Worm (Caenorhabditis elegans) whole organism, young adult: ENCODE results near the gene snt-3.

Source experiments
- C06A6.2 ChIP-seq: fragments of 200-800 bp; sonication (Bioruptor generic); conservative IDR thresholded peaks from 2 replicates; pipeline ENCODE4 v1.3.6; 2022; ENCODE audit warnings: missing genetic modification characterization, missing compliant biosample characterization
- akir-1 ChIP-seq: fragments of 200-800 bp; sonication (Bioruptor generic); optimal IDR thresholded peaks from 2 replicates; lab custom pipeline; 2018; ENCODE audit warnings: mild to moderate bottlenecking, missing genetic modification characterization, moderate library complexity, missing compliant biosample characterization
- ama-1 ChIP-seq, 3 experiments: fragments of 150-350 bp in 1 of 3; sonication (generic microtip) in 2 of 3; optimal IDR thresholded peaks; 2 replicates each; lab custom pipeline; 2014 to 2018; ENCODE audit warnings: missing biosample characterization in 2 of 3, missing genetic modification characterization in 2 of 3, missing genetic modification reagents in 2 of 3
- atf-7 ChIP-seq: sonication (generic microtip); optimal IDR thresholded peaks from 2 replicates; lab custom pipeline; 2017; ENCODE audit warnings: mild to moderate bottlenecking, missing genetic modification characterization, missing compliant biosample characterization
- athp-1 ChIP-seq: sonication (generic microtip); optimal IDR thresholded peaks from 2 replicates; lab custom pipeline; 2017; ENCODE audit warnings: mild to moderate bottlenecking, missing genetic modification characterization, missing compliant biosample characterization
- attf-3 ChIP-seq: fragments of 200-800 bp; sonication (Bioruptor generic); conservative IDR thresholded peaks from 2 replicates; pipeline ENCODE4 v1.3.6; 2022; ENCODE audit warnings: missing genetic modification reagents, missing genetic modification characterization, missing compliant biosample characterization
- efl-1 ChIP-seq: fragments of 150-350 bp; optimal IDR thresholded peaks from 2 replicates; lab custom pipeline; 2014; ENCODE audit warnings: missing biosample characterization, missing genetic modification reagents, missing genetic modification characterization
- hsf-1 ChIP-seq: fragments of 200-800 bp; sonication (Bioruptor generic); IDR thresholded peaks from 2 replicates; pipeline ENCODE4 v1.3.6; 2022; ENCODE audit warnings: missing genetic modification reagents, missing genetic modification characterization, missing compliant biosample characterization
- lin-35 ChIP-seq, 3 experiments: fragments of 150-350 bp in 2 of 3; sonication (generic microtip) in 1 of 3; optimal IDR thresholded peaks; 2 replicates each; lab custom pipeline; 2014 to 2018; ENCODE audit warnings: missing biosample characterization in 3 of 3, missing genetic modification characterization in 3 of 3, missing genetic modification reagents in 3 of 3
- nfya-1 ChIP-seq: sonication (generic microtip); optimal IDR thresholded peaks from 2 replicates; lab custom pipeline; 2017; ENCODE audit warnings: antibody characterized with exemption, missing compliant biosample characterization, missing genetic modification characterization, borderline replicate concordance; ENCODE audit not compliant: insufficient read depth
- pha-4 ChIP-seq: fragments of 150-350 bp; sonication (generic microtip); optimal IDR thresholded peaks from 2 replicates; lab custom pipeline; 2014; ENCODE audit warnings: missing biosample characterization, missing genetic modification reagents, missing genetic modification characterization

DNA sequence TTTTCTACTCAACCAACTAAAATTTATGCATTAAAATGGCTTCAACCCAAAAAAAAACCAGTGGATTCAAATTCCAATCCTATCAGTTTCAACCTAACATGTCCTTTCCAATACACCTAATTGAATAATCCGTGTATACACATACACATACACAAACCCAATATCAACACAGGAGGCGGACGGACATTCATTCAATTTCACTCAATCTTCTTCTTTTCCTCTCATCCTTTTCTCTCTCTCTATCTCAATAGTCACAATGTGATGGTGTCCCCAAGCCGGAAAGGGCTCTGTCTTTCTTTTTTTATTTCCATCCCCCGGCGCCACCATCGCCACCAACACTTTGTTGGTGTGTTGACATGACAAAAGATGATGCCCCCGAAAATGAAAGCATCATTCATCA lies 21.0 kb downstream of the snt-3 start:
- no peak for TF ChIP-seq hsf-1 (GFP tag; lab: Robert Waterston, UW)
- TF ChIP-seq C06A6.2 = no peak
- TF ChIP-seq attf-3 = no peak
- no peak for TF ChIP-seq nfya-1 (tag; lab: Kevin White, UChicago)
- no peak for TF ChIP-seq efl-1 (GFP tag; lab: Kevin White, UChicago)
- TF ChIP-seq ama-1 (optimal IDR thresholded peaks at IDR 0.05; lab: Kevin White, UChicago) = no peak
- TF ChIP-seq ama-1 (GFP tag; optimal IDR thresholded peaks at IDR 0.05; lab: Kevin White, UChicago) = no peak
- TF ChIP-seq athp-1 = no peak
- no peak for TF ChIP-seq lin-35 (GFP tag; optimal IDR thresholded peaks at IDR 0.05; lab: Kevin White, UChicago)
- no peak for TF ChIP-seq pha-4 (tag; lab: Kevin White, UChicago)
- no peak for TF ChIP-seq akir-1
- no peak for TF ChIP-seq atf-7 (tag; lab: Kevin White, UChicago)
